Fruit fly (Drosophila melanogaster) whole organism, embryonic: ENCODE results near the gene Uxt.

ENCODE experiments used
- Atf3 ChIP-seq: fragments of 200-800 bp; sonication (Bioruptor generic); optimal IDR thresholded peaks from 3 replicates; lab custom pipeline; 2016; ENCODE audit warnings: missing biosample characterization, missing genetic modification characterization
- CG10366 ChIP-seq: fragments of 200-800 bp; sonication (Bioruptor generic); IDR thresholded peaks from 2 replicates; pipeline ENCODE4 v1.3.6; 2022; ENCODE audit warnings: missing biosample characterization, missing genetic modification characterization
- CG11398 ChIP-seq: fragments of 200-800 bp; sonication (Bioruptor generic); optimal IDR thresholded peaks from 2 replicates; lab custom pipeline; 2016; ENCODE audit warnings: missing biosample characterization, missing genetic modification characterization
- CG1233 ChIP-seq: fragments of 200-800 bp; sonication (Bioruptor generic); optimal IDR thresholded peaks from 4 replicates; lab custom pipeline; 2018; ENCODE audit warnings: missing biosample characterization, mild to moderate bottlenecking, missing genetic modification characterization
- CG12659 ChIP-seq: fragments of 200-800 bp; sonication (Bioruptor generic); optimal IDR thresholded peaks from 3 replicates; lab custom pipeline; 2017; ENCODE audit warnings: mild to moderate bottlenecking, missing biosample characterization, missing genetic modification reagents, missing genetic modification characterization
- CG14965 ChIP-seq: fragments of 200-800 bp; sonication (Bioruptor generic); optimal IDR thresholded peaks from 2 replicates; lab custom pipeline; 2016; ENCODE audit warnings: missing biosample characterization, missing genetic modification characterization, borderline replicate concordance
- CG1832 ChIP-seq: fragments of 200-800 bp; sonication (Bioruptor generic); optimal IDR thresholded peaks from 2 replicates; lab custom pipeline; 2017; ENCODE audit warnings: missing biosample characterization, mild to moderate bottlenecking, missing genetic modification characterization, inconsistent platforms
- CG2712 ChIP-seq: fragments of 200-800 bp; optimal IDR thresholded peaks from 3 replicates; lab custom pipeline; 2019; ENCODE audit warnings: missing biosample characterization, mild to moderate bottlenecking, missing genetic modification characterization, moderate library complexity
- CG31224 ChIP-seq: fragments of 200-800 bp; sonication (Bioruptor generic); IDR thresholded peaks from 2 replicates; pipeline ENCODE4 v1.3.6; 2022; ENCODE audit warnings: missing biosample characterization, missing genetic modification characterization
- CG34376 ChIP-seq: fragments of 200-800 bp; sonication (Bioruptor generic); optimal IDR thresholded peaks from 2 replicates; lab custom pipeline; 2018; ENCODE audit warnings: missing biosample characterization, mild to moderate bottlenecking, missing genetic modification characterization
- CG5245 ChIP-seq: fragments of 200-800 bp; sonication (Bioruptor generic); optimal IDR thresholded peaks from 3 replicates; lab custom pipeline; 2016; ENCODE audit warnings: missing biosample characterization, missing genetic modification characterization
- CG7271 ChIP-seq: fragments of 200-800 bp; sonication (Bioruptor generic); optimal IDR thresholded peaks from 2 replicates; lab custom pipeline; 2018; ENCODE audit warnings: missing biosample characterization, mild to moderate bottlenecking, missing genetic modification characterization, moderate library complexity
- CG7372 ChIP-seq: fragments of 200-800 bp; sonication (Bioruptor generic); IDR thresholded peaks from 2 replicates; pipeline ENCODE4 v1.3.6; 2022; ENCODE audit warnings: missing biosample characterization, missing genetic modification characterization
- CG7745 ChIP-seq: fragments of 200-800 bp; sonication (Bioruptor generic); optimal IDR thresholded peaks from 2 replicates; lab custom pipeline; 2018; ENCODE audit warnings: missing biosample characterization, mild to moderate bottlenecking, missing genetic modification characterization, moderate library complexity
- CG7963 ChIP-seq: fragments of 200-800 bp; sonication (Bioruptor generic); IDR thresholded peaks from 3 replicates; pipeline ENCODE4 v1.3.6; 2022; ENCODE audit warnings: missing biosample characterization, missing genetic modification characterization; ENCODE audit not compliant: partially characterized antibody
- CG9437 ChIP-seq: fragments of 200-800 bp; sonication (Bioruptor generic); optimal IDR thresholded peaks from 2 replicates; lab custom pipeline; 2018; ENCODE audit warnings: missing biosample characterization, mild to moderate bottlenecking, missing genetic modification characterization
- CG9876 ChIP-seq: fragments of 200-800 bp; sonication (Bioruptor generic); optimal IDR thresholded peaks from 2 replicates; lab custom pipeline; 2016; ENCODE audit warnings: missing biosample characterization, missing genetic modification characterization
- D ChIP-seq, 2 experiments: fragments of 200-800 bp in 1 of 2; fragments of >200 bp in 1 of 2; sonication (Bioruptor generic) in 1 of 2; optimal IDR thresholded peaks; 2 replicates in 1 of 2; 3 replicates in 1 of 2; lab custom pipeline; 2017; ENCODE audit warnings: mild to moderate bottlenecking in 1 of 2, missing biosample characterization in 1 of 2, missing genetic modification characterization in 1 of 2, missing genetic modification reagents in 1 of 2
- Dad ChIP-seq: fragments of 200-800 bp; sonication (Bioruptor generic); optimal IDR thresholded peaks from 3 replicates; lab custom pipeline; 2016; ENCODE audit warnings: missing biosample characterization, missing genetic modification characterization
- Dbx ChIP-seq: fragments of 200-800 bp; sonication (Bioruptor generic); IDR thresholded peaks from 3 replicates; pipeline ENCODE4 v1.3.6; 2022; ENCODE audit warnings: missing biosample characterization, missing genetic modification characterization
- Dfd ChIP-seq, 2 experiments: fragments of >200 bp; optimal IDR thresholded peaks; 2 replicates each; lab custom pipeline; 2017; ENCODE audit warnings: missing biosample characterization in 2 of 2, missing genetic modification characterization in 2 of 2
- Dip3 ChIP-seq: fragments of 200-800 bp; sonication (Bioruptor generic); optimal IDR thresholded peaks from 3 replicates; lab custom pipeline; 2016; ENCODE audit warnings: missing biosample characterization, missing genetic modification characterization
- ERR ChIP-seq: fragments of 200-800 bp; sonication (Bioruptor generic); optimal IDR thresholded peaks from 2 replicates; lab custom pipeline; 2016; ENCODE audit warnings: missing biosample characterization, missing genetic modification characterization
- Ets97D ChIP-seq: fragments of 200-800 bp; sonication (Bioruptor generic); optimal IDR thresholded peaks from 3 replicates; lab custom pipeline; 2016; ENCODE audit warnings: missing biosample characterization, missing genetic modification characterization
- Fer3 ChIP-seq: fragments of 200-800 bp; sonication (Bioruptor generic); optimal IDR thresholded peaks from 2 replicates; lab custom pipeline; 2018; ENCODE audit warnings: missing biosample characterization, mild to moderate bottlenecking, missing genetic modification characterization, moderate library complexity
- Hmx ChIP-seq: fragments of 200-800 bp; sonication (Bioruptor generic); optimal IDR thresholded peaks from 2 replicates; lab custom pipeline; 2016; ENCODE audit warnings: missing biosample characterization, missing genetic modification characterization
- Lpt ChIP-seq: fragments of >200 bp; optimal IDR thresholded peaks from 2 replicates; lab custom pipeline; 2018; ENCODE audit warnings: missing biosample characterization, missing genetic modification characterization
- NFAT ChIP-seq: fragments of 200-800 bp; sonication (Bioruptor generic); IDR thresholded peaks from 2 replicates; pipeline ENCODE4 v1.3.6; 2022; ENCODE audit warnings: missing biosample characterization, missing genetic modification characterization
- Nf-YC ChIP-seq: fragments of 200-800 bp; optimal IDR thresholded peaks from 3 replicates; lab custom pipeline; 2019; ENCODE audit warnings: missing biosample characterization, mild to moderate bottlenecking, missing genetic modification characterization, moderate library complexity
- Optix ChIP-seq: fragments of 200-800 bp; sonication (Bioruptor generic); IDR thresholded peaks from 3 replicates; pipeline ENCODE4 v1.3.6; 2022; ENCODE audit warnings: missing biosample characterization, missing genetic modification characterization
- Side ChIP-seq: fragments of 200-800 bp; sonication (Bioruptor generic); optimal IDR thresholded peaks from 2 replicates; lab custom pipeline; 2016; ENCODE audit warnings: missing biosample characterization, missing genetic modification characterization
- YL-1 ChIP-seq: fragments of 200-800 bp; sonication (Bioruptor generic); optimal IDR thresholded peaks from 3 replicates; lab custom pipeline; 2017; ENCODE audit warnings: missing biosample characterization, mild to moderate bottlenecking, missing genetic modification characterization
- abd-A ChIP-seq: fragments of 200-800 bp; sonication (Bioruptor generic); optimal IDR thresholded peaks from 3 replicates; lab custom pipeline; 2019; ENCODE audit warnings: missing biosample characterization, mild to moderate bottlenecking, missing genetic modification characterization, moderate library complexity
- az2 ChIP-seq: fragments of 200-800 bp; sonication (Bioruptor generic); optimal IDR thresholded peaks from 3 replicates; lab custom pipeline; 2016; ENCODE audit warnings: missing biosample characterization, missing genetic modification characterization
- chn ChIP-seq: fragments of 200-800 bp; sonication (Bioruptor generic); optimal IDR thresholded peaks from 2 replicates; lab custom pipeline; 2016; ENCODE audit warnings: missing biosample characterization, missing genetic modification characterization
- exex ChIP-seq: fragments of 200-800 bp; sonication (Bioruptor generic); optimal IDR thresholded peaks from 4 replicates; lab custom pipeline; 2018; ENCODE audit warnings: missing biosample characterization, mild to moderate bottlenecking, missing genetic modification characterization, moderate library complexity
- fru ChIP-seq: fragments of >200 bp; optimal IDR thresholded peaks from 2 replicates; lab custom pipeline; 2017
- knrl ChIP-seq: fragments of 200-800 bp; sonication (Bioruptor generic); IDR thresholded peaks from 3 replicates; pipeline ENCODE4 v1.3.6; 2022; ENCODE audit warnings: missing biosample characterization, missing genetic modification characterization; ENCODE audit not compliant: partially characterized antibody
- lov ChIP-seq, 2 experiments: fragments of 200-800 bp in 1 of 2; fragments of >200 bp in 1 of 2; sonication (Bioruptor generic) in 1 of 2; IDR thresholded peaks in 1 of 2; optimal IDR thresholded peaks in 1 of 2; 2 replicates in 1 of 2; 3 replicates in 1 of 2; pipeline versions ENCODE4 v1.3.6 to Lab custom; 2017 to 2022; ENCODE audit warnings: missing biosample characterization in 1 of 2, missing genetic modification characterization in 1 of 2
- mirr ChIP-seq: fragments of 200-800 bp; sonication (Bioruptor generic); optimal IDR thresholded peaks from 3 replicates; lab custom pipeline; 2018; ENCODE audit warnings: missing biosample characterization, mild to moderate bottlenecking, missing genetic modification characterization
- nom ChIP-seq: fragments of 200-800 bp; sonication (Bioruptor generic); optimal IDR thresholded peaks from 2 replicates; lab custom pipeline; 2017; ENCODE audit warnings: missing biosample characterization, missing genetic modification characterization, mild to moderate bottlenecking, moderate library complexity, missing genetic modification reagents
- p53 ChIP-seq: fragments of 200-800 bp; sonication (Bioruptor generic); optimal IDR thresholded peaks from 2 replicates; lab custom pipeline; 2016; ENCODE audit warnings: missing biosample characterization, missing genetic modification characterization
- schlank ChIP-seq: fragments of 200-800 bp; sonication (Bioruptor generic); optimal IDR thresholded peaks from 2 replicates; lab custom pipeline; 2018; ENCODE audit warnings: missing biosample characterization, mild to moderate bottlenecking, missing genetic modification characterization
- seq ChIP-seq: fragments of 200-800 bp; sonication (Bioruptor generic); IDR thresholded peaks from 2 replicates; pipeline ENCODE4 v1.3.6; 2022; ENCODE audit warnings: missing biosample characterization, missing genetic modification characterization
- stwl ChIP-seq: fragments of 200-800 bp; sonication (Bioruptor generic); optimal IDR thresholded peaks from 3 replicates; lab custom pipeline; 2018; ENCODE audit warnings: missing biosample characterization, mild to moderate bottlenecking, missing genetic modification characterization, moderate library complexity
- tll ChIP-seq, 2 experiments: fragments of 200-800 bp in 1 of 2; fragments of >200 bp in 1 of 2; sonication (Bioruptor generic) in 1 of 2; optimal IDR thresholded peaks; 2 replicates each; lab custom pipeline; 2017 to 2019; ENCODE audit warnings: missing biosample characterization in 2 of 2, missing genetic modification characterization in 2 of 2, mild to moderate bottlenecking in 1 of 2, moderate library complexity in 1 of 2
- trem ChIP-seq: fragments of 200-800 bp; optimal IDR thresholded peaks from 3 replicates; lab custom pipeline; 2019; ENCODE audit warnings: missing biosample characterization, mild to moderate bottlenecking, missing genetic modification characterization, moderate library complexity
- wek ChIP-seq: fragments of 200-800 bp; sonication (Bioruptor generic); optimal IDR thresholded peaks from 3 replicates; lab custom pipeline; 2018; ENCODE audit warnings: missing biosample characterization, mild to moderate bottlenecking, missing genetic modification characterization, moderate library complexity
- wor ChIP-seq: fragments of 200-800 bp; sonication (Bioruptor generic); IDR thresholded peaks from 2 replicates; pipeline ENCODE4 v1.3.6; 2022; ENCODE audit warnings: missing biosample characterization, missing genetic modification characterization

Uxt gene

DNA sequence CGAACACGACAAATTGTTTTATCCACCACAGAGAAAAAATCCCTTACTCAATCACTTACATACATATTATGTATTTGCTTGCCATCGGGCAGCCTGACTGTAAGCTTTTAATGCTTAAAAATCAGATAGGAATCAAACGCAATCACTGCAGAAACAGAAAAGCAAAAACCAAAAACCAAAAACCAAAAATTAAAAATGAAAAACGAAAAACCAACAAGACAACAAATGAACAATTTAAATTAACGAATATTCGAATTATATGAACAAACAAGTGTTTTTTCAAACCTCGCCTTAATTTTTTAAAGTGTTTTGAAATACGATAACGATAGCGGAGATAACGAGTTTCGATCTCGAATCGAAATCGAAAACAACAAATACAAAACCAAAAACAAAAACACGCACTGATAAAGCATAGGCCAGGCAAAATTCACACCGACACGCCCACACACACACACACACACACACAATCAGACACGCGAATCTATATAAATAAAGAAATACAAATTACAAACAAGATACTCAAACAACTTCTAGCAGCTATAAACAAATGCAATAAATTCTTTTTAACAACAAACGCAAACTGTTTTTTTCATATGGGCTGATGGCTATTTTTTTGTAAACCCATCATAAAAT, 2.0 kb upstream of the Uxt start (continued):
- TF ChIP-seq CG2712 (tag; lab: Kevin White, UChicago) (peak; percentile 57), CG14965 (GFP tag; lab: Kevin White, UChicago) (no peak), ERR (GFP tag; lab: Kevin White, UChicago) (peak; percentile 27), CG5245 (GFP tag; lab: Kevin White, UChicago) (no peak), CG7372 (no peak), fru (lab: Kevin White, UChicago) (no peak), exex (tag; lab: Kevin White, UChicago) (peak; percentile 48), chn (GFP tag; lab: Kevin White, UChicago) (peak; percentile 1), CG11398 (GFP tag; lab: Kevin White, UChicago) (peak; percentile 48), CG7271 (tag; lab: Kevin White, UChicago) (no peak), CG9437 (GFP tag; lab: Kevin White, UChicago) (peak; percentile 42), Atf3 (GFP tag; lab: Kevin White, UChicago) (peak; percentile 7), wor (GFP tag; lab: Robert Waterston, UW) (peak; percentile 40; the same call in 1 of the 2 replicates), stwl (tag; lab: Kevin White, UChicago) (no peak), CG1832 (GFP tag; lab: Kevin White, UChicago) (no peak), Dip3 (GFP tag; lab: Kevin White, UChicago) (peak; percentile 2), Ets97D (GFP tag; lab: Kevin White, UChicago) (no peak), az2 (peak; percentile 45), CG34376 (peak; percentile 17), mirr (GFP tag; lab: Kevin White, UChicago) (peak; percentile 34), knrl (GFP tag; lab: Robert Waterston, UW) (no peak), CG10366 (peak; percentile 62), Lpt (no peak), Dbx (GFP tag; lab: Robert Waterston, UW) (no peak), D (optimal IDR thresholded peaks at IDR 0.05; lab: Kevin White, UChicago) (no peak), D (GFP tag; optimal IDR thresholded peaks at IDR 0.05; lab: Kevin White, UChicago) (no peak), Hmx (GFP tag; lab: Kevin White, UChicago) (peak; percentile 11), CG1233 (GFP tag; lab: Kevin White, UChicago) (peak; percentile 26), nom (GFP tag; lab: Kevin White, UChicago) (no peak), wek (GFP tag; lab: Kevin White, UChicago) (no peak), abd-A (tag; lab: Kevin White, UChicago) (no peak), schlank (tag; lab: Kevin White, UChicago) (peak; percentile 23), Dfd (GFP tag; optimal IDR thresholded peaks at IDR 0.05; lab: Kevin White, UChicago) (no peak), CG31224 (GFP tag; lab: Robert Waterston, UW) (peak; percentile 29; the same call in 1 of the 2 replicates), CG9876 (GFP tag; lab: Kevin White, UChicago) (peak; percentile 36), lov (optimal IDR thresholded peaks at IDR 0.05; lab: Kevin White, UChicago) (no peak), lov (GFP tag; IDR thresholded peaks at IDR 0.05; lab: Robert Waterston, UW) (no peak), Optix (GFP tag; lab: Robert Waterston, UW) (no peak), NFAT (GFP tag; lab: Robert Waterston, UW) (no peak), seq (no peak), YL-1 (GFP tag; lab: Kevin White, UChicago) (no peak), Fer3 (tag; lab: Kevin White, UChicago) (peak; percentile 43), CG12659 (peak; percentile 45), Side (GFP tag; lab: Kevin White, UChicago) (peak; percentile 52), Dad (GFP tag; lab: Kevin White, UChicago) (peak; percentile 17), trem (tag; lab: Kevin White, UChicago) (peak; percentile 5), p53 (GFP tag; lab: Kevin White, UChicago) (no peak), Nf-YC (no peak), CG7963 (GFP tag; lab: Robert Waterston, UW) (no peak), tll (GFP tag; optimal IDR thresholded peaks at IDR 0.05; lab: Kevin White, UChicago) (no peak), CG7745 (no peak)
